Fruit fly (Drosophila melanogaster) whole organism, embryonic: ENCODE results near the gene CG18542.

Source experiments
- Atf-2 ChIP-seq: fragments of 200-800 bp; sonication (Bioruptor generic); optimal IDR thresholded peaks from 2 replicates; lab custom pipeline; 2016; ENCODE audit warnings: missing biosample characterization, missing genetic modification characterization
- Awh ChIP-seq: fragments of 200-800 bp; sonication (Bioruptor generic); IDR thresholded peaks from 2 replicates; pipeline ENCODE4, ENCODE4 v1.3.6; 2022; ENCODE audit warnings: missing biosample characterization, missing genetic modification characterization
- B-H2 ChIP-seq: fragments of 200-800 bp; sonication (Bioruptor generic); optimal IDR thresholded peaks from 2 replicates; lab custom pipeline; 2018; ENCODE audit warnings: missing biosample characterization, mild to moderate bottlenecking, missing genetic modification characterization
- C15 ChIP-seq: fragments of 200-800 bp; sonication (Bioruptor generic); IDR thresholded peaks from 3 replicates; pipeline ENCODE4 v1.3.6; 2022; ENCODE audit warnings: missing biosample characterization, missing genetic modification characterization
- CG13287 ChIP-seq: fragments of 200-800 bp; sonication (Bioruptor generic); IDR thresholded peaks from 2 replicates; pipeline ENCODE4 v1.3.6; 2022; ENCODE audit warnings: missing biosample characterization, missing genetic modification characterization; ENCODE audit not compliant: partially characterized antibody
- CG13424 ChIP-seq: fragments of 200-800 bp; sonication (Bioruptor generic); optimal IDR thresholded peaks from 2 replicates; lab custom pipeline; 2019; ENCODE audit warnings: missing biosample characterization, mild to moderate bottlenecking, missing genetic modification characterization, moderate library complexity
- CG14014 ChIP-seq: fragments of 200-800 bp; sonication (Bioruptor generic); IDR thresholded peaks from 2 replicates; pipeline ENCODE4 v1.3.6; 2022; ENCODE audit warnings: missing biosample characterization, missing genetic modification characterization
- CG14441 ChIP-seq: fragments of 200-800 bp; sonication (Bioruptor generic); IDR thresholded peaks from 2 replicates; pipeline ENCODE4 v1.3.6; 2022; ENCODE audit warnings: missing biosample characterization, missing genetic modification characterization
- CG16779 ChIP-seq: fragments of 200-800 bp; sonication (Bioruptor generic); IDR thresholded peaks from 2 replicates; pipeline ENCODE4 v1.3.6; 2022; ENCODE audit warnings: missing biosample characterization, missing genetic modification characterization
- CG16863 ChIP-seq: fragments of 200-800 bp; sonication (Bioruptor generic); optimal IDR thresholded peaks from 3 replicates; lab custom pipeline; 2016; ENCODE audit warnings: missing biosample characterization, missing genetic modification characterization
- CG1792 ChIP-seq: fragments of 200-800 bp; sonication (Bioruptor generic); optimal IDR thresholded peaks from 2 replicates; lab custom pipeline; 2016; ENCODE audit warnings: missing biosample characterization, missing genetic modification characterization
- CG2202 ChIP-seq: fragments of 200-800 bp; sonication (Bioruptor generic); optimal IDR thresholded peaks from 2 replicates; lab custom pipeline; 2018; ENCODE audit warnings: missing biosample characterization, mild to moderate bottlenecking, missing genetic modification characterization
- CG33213 ChIP-seq: fragments of 200-800 bp; sonication (Bioruptor generic); optimal IDR thresholded peaks from 3 replicates; lab custom pipeline; 2016; ENCODE audit warnings: missing biosample characterization, missing genetic modification characterization
- CG33557 ChIP-seq: fragments of 200-800 bp; sonication (Bioruptor generic); optimal IDR thresholded peaks from 2 replicates; lab custom pipeline; 2019; ENCODE audit warnings: missing biosample characterization, mild to moderate bottlenecking, missing genetic modification characterization, moderate library complexity
- CG4282 ChIP-seq: fragments of 200-800 bp; sonication (Bioruptor generic); optimal IDR thresholded peaks from 2 replicates; lab custom pipeline; 2016; ENCODE audit warnings: missing biosample characterization, missing genetic modification characterization
- CG4730 ChIP-seq: fragments of 200-800 bp; sonication (Bioruptor generic); IDR thresholded peaks from 2 replicates; pipeline ENCODE4 v1.3.6; 2022; ENCODE audit warnings: missing biosample characterization, missing genetic modification characterization
- CG5953 ChIP-seq: fragments of 200-800 bp; sonication (Bioruptor generic); IDR thresholded peaks from 2 replicates; pipeline ENCODE4 v1.3.6; 2022; ENCODE audit warnings: missing biosample characterization, missing genetic modification characterization
- CG6272 ChIP-seq: fragments of 200-800 bp; sonication (Bioruptor generic); IDR thresholded peaks from 2 replicates; pipeline ENCODE4 v1.3.6; 2022; ENCODE audit warnings: missing biosample characterization, missing genetic modification characterization
- CG7745 ChIP-seq: fragments of 200-800 bp; sonication (Bioruptor generic); optimal IDR thresholded peaks from 2 replicates; lab custom pipeline; 2018; ENCODE audit warnings: missing biosample characterization, mild to moderate bottlenecking, missing genetic modification characterization, moderate library complexity
- CG7786 ChIP-seq: fragments of 200-800 bp; sonication (Bioruptor generic); optimal IDR thresholded peaks from 2 replicates; lab custom pipeline; 2016; ENCODE audit warnings: missing biosample characterization, missing genetic modification characterization
- CG7963 ChIP-seq: fragments of 200-800 bp; sonication (Bioruptor generic); IDR thresholded peaks from 3 replicates; pipeline ENCODE4 v1.3.6; 2022; ENCODE audit warnings: missing biosample characterization, missing genetic modification characterization; ENCODE audit not compliant: partially characterized antibody
- CG8290 ChIP-seq, 3 experiments: fragments of 200-800 bp; sonication (Bioruptor generic); optimal IDR thresholded peaks; 2 replicates each; lab custom pipeline; 2016 to 2019; ENCODE audit warnings: missing biosample characterization in 3 of 3, missing genetic modification characterization in 3 of 3, mild to moderate bottlenecking in 2 of 3, moderate library complexity in 1 of 3
- CG9437 ChIP-seq: fragments of 200-800 bp; sonication (Bioruptor generic); optimal IDR thresholded peaks from 2 replicates; lab custom pipeline; 2018; ENCODE audit warnings: missing biosample characterization, mild to moderate bottlenecking, missing genetic modification characterization
- CG9932 ChIP-seq: fragments of 200-800 bp; sonication (Bioruptor generic); IDR thresholded peaks from 2 replicates; pipeline ENCODE4 v1.3.6; 2022; ENCODE audit warnings: missing biosample characterization, missing genetic modification characterization
- Camta ChIP-seq: fragments of 200-800 bp; sonication (Bioruptor generic); optimal IDR thresholded peaks from 2 replicates; lab custom pipeline; 2016; ENCODE audit warnings: missing biosample characterization, missing genetic modification characterization
- ERR ChIP-seq: fragments of 200-800 bp; sonication (Bioruptor generic); optimal IDR thresholded peaks from 2 replicates; lab custom pipeline; 2016; ENCODE audit warnings: missing biosample characterization, missing genetic modification characterization
- Ets97D ChIP-seq: fragments of 200-800 bp; sonication (Bioruptor generic); optimal IDR thresholded peaks from 3 replicates; lab custom pipeline; 2016; ENCODE audit warnings: missing biosample characterization, missing genetic modification characterization
- Fer2 ChIP-seq: fragments of 200-800 bp; sonication (Bioruptor generic); optimal IDR thresholded peaks from 2 replicates; lab custom pipeline; 2018; ENCODE audit warnings: missing biosample characterization, mild to moderate bottlenecking, missing genetic modification characterization, moderate library complexity
- H2.0 ChIP-seq: fragments of 200-800 bp; sonication (Bioruptor generic); IDR thresholded peaks from 2 replicates; pipeline ENCODE4 v1.3.6; 2022; ENCODE audit warnings: missing biosample characterization, missing genetic modification characterization
- HLH3B ChIP-seq: fragments of 200-800 bp; sonication (Bioruptor generic); IDR thresholded peaks from 2 replicates; pipeline ENCODE4 v1.3.6; 2022; ENCODE audit warnings: missing biosample characterization, missing genetic modification characterization
- HLH54F ChIP-seq: fragments of 200-800 bp; sonication (Bioruptor generic); optimal IDR thresholded peaks from 3 replicates; lab custom pipeline; 2016; ENCODE audit warnings: missing biosample characterization, missing genetic modification characterization
- Mad ChIP-seq: fragments of 200-800 bp; sonication (Bioruptor generic); optimal IDR thresholded peaks from 2 replicates; lab custom pipeline; 2016; ENCODE audit warnings: missing biosample characterization, missing genetic modification characterization
- Mes4 ChIP-seq: fragments of 200-800 bp; sonication (Bioruptor generic); optimal IDR thresholded peaks from 2 replicates; lab custom pipeline; 2016; ENCODE audit warnings: missing biosample characterization, missing genetic modification characterization
- NC2α ChIP-seq: fragments of 200-800 bp; sonication (Bioruptor generic); optimal IDR thresholded peaks from 2 replicates; lab custom pipeline; 2016; ENCODE audit warnings: missing biosample characterization, missing genetic modification characterization
- Six4 ChIP-seq: fragments of 200-800 bp; sonication (Bioruptor generic); optimal IDR thresholded peaks from 2 replicates; lab custom pipeline; 2016; ENCODE audit warnings: missing biosample characterization, missing genetic modification characterization
- Sox102F ChIP-seq: fragments of 200-800 bp; sonication (Bioruptor generic); optimal IDR thresholded peaks from 2 replicates; lab custom pipeline; 2018; ENCODE audit warnings: missing biosample characterization, mild to moderate bottlenecking, missing genetic modification characterization, moderate library complexity
- Trl ChIP-seq, 3 experiments: fragments of >200 bp in 2 of 3; fragments of 200-800 bp in 1 of 3; sonication (Bioruptor generic) in 1 of 3; optimal IDR thresholded peaks; 2 replicates in 1 of 3; 3 replicates in 2 of 3; lab custom pipeline; 2016 to 2017; ENCODE audit warnings: missing biosample characterization in 1 of 3, missing genetic modification characterization in 1 of 3
- bowl ChIP-seq: fragments of 200-800 bp; sonication (Bioruptor generic); IDR thresholded peaks from 2 replicates; pipeline ENCODE4 v1.3.6; 2022; ENCODE audit warnings: missing biosample characterization, missing genetic modification characterization
- cwo ChIP-seq: fragments of 200-800 bp; sonication (Bioruptor generic); optimal IDR thresholded peaks from 3 replicates; lab custom pipeline; 2017; ENCODE audit warnings: missing biosample characterization, missing genetic modification characterization, mild to moderate bottlenecking, moderate library complexity, missing genetic modification reagents
- disco-r ChIP-seq: fragments of 200-800 bp; sonication (Bioruptor generic); optimal IDR thresholded peaks from 2 replicates; lab custom pipeline; 2016; ENCODE audit warnings: missing biosample characterization, missing genetic modification characterization
- dysf ChIP-seq: fragments of 200-800 bp; sonication (Bioruptor generic); IDR thresholded peaks from 3 replicates; pipeline ENCODE4 v1.3.6; 2022; ENCODE audit warnings: missing biosample characterization, missing genetic modification characterization
- fd3F ChIP-seq: fragments of 200-800 bp; sonication (Bioruptor generic); optimal IDR thresholded peaks from 2 replicates; lab custom pipeline; 2018; ENCODE audit warnings: missing biosample characterization, mild to moderate bottlenecking, missing genetic modification characterization, moderate library complexity
- fu2 ChIP-seq: fragments of 200-800 bp; sonication (Bioruptor generic); optimal IDR thresholded peaks from 2 replicates; lab custom pipeline; 2016; ENCODE audit warnings: missing biosample characterization, missing genetic modification characterization
- hth ChIP-seq: fragments of >200 bp; optimal IDR thresholded peaks from 2 replicates; lab custom pipeline; 2017; ENCODE audit warnings: inconsistent platforms
- jumu ChIP-seq: fragments of 200-800 bp; sonication (Bioruptor generic); optimal IDR thresholded peaks from 3 replicates; lab custom pipeline; 2016; ENCODE audit warnings: missing biosample characterization, missing genetic modification characterization
- pzg ChIP-seq: fragments of 200-800 bp; sonication (Bioruptor generic); optimal IDR thresholded peaks from 3 replicates; lab custom pipeline; 2018; ENCODE audit warnings: missing biosample characterization, mild to moderate bottlenecking, missing genetic modification characterization, moderate library complexity
- shn ChIP-seq: fragments of 200-800 bp; sonication (Bioruptor generic); optimal IDR thresholded peaks from 3 replicates; lab custom pipeline; 2016; ENCODE audit warnings: missing biosample characterization, missing genetic modification characterization
- slp2 ChIP-seq: fragments of 200-800 bp; sonication (Bioruptor generic); optimal IDR thresholded peaks from 2 replicates; lab custom pipeline; 2016; ENCODE audit warnings: missing biosample characterization, missing genetic modification characterization
- tio ChIP-seq: fragments of 200-800 bp; sonication (Bioruptor generic); optimal IDR thresholded peaks from 2 replicates; lab custom pipeline; 2017; ENCODE audit warnings: missing biosample characterization, missing genetic modification characterization, inconsistent platforms
- toy ChIP-seq: fragments of 200-800 bp; sonication (Bioruptor generic); IDR thresholded peaks from 2 replicates; pipeline ENCODE4 v1.3.6; 2022; ENCODE audit warnings: missing biosample characterization, missing genetic modification characterization
- unpg ChIP-seq: fragments of 200-800 bp; sonication (Bioruptor generic); optimal IDR thresholded peaks from 3 replicates; lab custom pipeline; 2018; ENCODE audit warnings: missing biosample characterization, mild to moderate bottlenecking, missing genetic modification characterization, moderate library complexity
- vvl ChIP-seq: fragments of 200-800 bp; sonication (Bioruptor generic); IDR thresholded peaks from 2 replicates; pipeline ENCODE4 v1.3.6; 2022; ENCODE audit warnings: missing biosample characterization, missing genetic modification characterization

Gene CG18542

DNA sequence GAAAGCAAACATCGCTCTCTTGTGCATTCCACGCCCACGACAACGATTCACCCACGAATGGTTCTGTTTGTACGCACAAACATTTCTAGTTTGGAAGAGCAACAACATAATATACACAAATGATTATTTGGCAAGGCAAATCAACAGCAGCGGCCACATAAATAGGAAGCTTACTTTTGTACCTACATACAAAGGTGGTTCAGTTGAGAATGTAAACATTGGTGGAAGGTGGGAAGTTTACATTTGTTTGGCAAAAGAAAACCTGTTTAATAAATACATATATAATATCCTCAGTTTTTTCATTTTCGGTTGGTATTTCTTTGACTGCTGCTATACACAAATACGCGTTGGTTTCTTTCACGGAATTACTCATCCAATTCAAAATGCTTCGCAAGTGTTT, 17.0 kb downstream of the CG18542 start (continued):
- TF ChIP-seq HLH54F (peak; percentile 84), B-H2 (peak; percentile 60), ERR (GFP tag; lab: Kevin White, UChicago) (peak; percentile 73), vvl (GFP tag; lab: Robert Waterston, UW) (no peak), CG9437 (GFP tag; lab: Kevin White, UChicago) (peak; percentile 78), C15 (no peak), jumu (GFP tag; lab: Kevin White, UChicago) (peak; percentile 76), tio (no peak), CG7963 (no peak), CG33557 (GFP tag; lab: Kevin White, UChicago) (peak; percentile 42), CG7786 (GFP tag; lab: Kevin White, UChicago) (peak; percentile 61), Mes4 (GFP tag; lab: Kevin White, UChicago) (peak; percentile 72), CG13424 (peak; percentile 87), H2.0 (GFP tag; lab: Robert Waterston, UW) (no peak), CG13287 (GFP tag; lab: Robert Waterston, UW) (no peak), shn (GFP tag; lab: Kevin White, UChicago) (peak; percentile 82), pzg (GFP tag; lab: Kevin White, UChicago) (peak; percentile 6), CG4282 (GFP tag; lab: Kevin White, UChicago) (peak; percentile 49), CG14014 (GFP tag; lab: Robert Waterston, UW) (no peak), cwo (GFP tag; lab: Kevin White, UChicago) (peak; percentile 81), Ets97D (peak; percentile 69), CG8290 (GFP tag; optimal IDR thresholded peaks at IDR 0.05; lab: Kevin White, UChicago) (peak; percentile 76), CG8290 (tag; optimal IDR thresholded peaks at IDR 0.05; lab: Kevin White, UChicago) (peak in 1 of 2 experiments; percentile 92), HLH3B (no peak), Mad (GFP tag; lab: Kevin White, UChicago) (peak; percentile 85), CG33213 (peak; percentile 82), CG2202 (peak; percentile 81), fu2 (GFP tag; lab: Kevin White, UChicago) (peak; percentile 69), CG5953 (GFP tag; lab: Robert Waterston, UW) (no peak), NC2α (GFP tag; lab: Kevin White, UChicago) (peak; percentile 72), CG7745 (tag; lab: Kevin White, UChicago) (no peak), Camta (peak; percentile 82), CG9932 (GFP tag; lab: Robert Waterston, UW) (no peak), CG6272 (peak; percentile 82), CG4730 (no peak), Trl (optimal IDR thresholded peaks at IDR 0.05; lab: Kevin White, UChicago) (no peak), Trl (GFP tag; optimal IDR thresholded peaks at IDR 0.05; lab: Kevin White, UChicago) (peak; percentile 81), CG16779 (no peak), Awh (GFP tag; lab: Robert Waterston, UW) (no peak), hth (no peak), Atf-2 (GFP tag; lab: Kevin White, UChicago) (peak; percentile 84), bowl (no peak), Fer2 (tag; lab: Kevin White, UChicago) (peak; percentile 51), Sox102F (GFP tag; lab: Kevin White, UChicago) (peak; percentile 90), Six4 (GFP tag; lab: Kevin White, UChicago) (peak; percentile 87), CG16863 (GFP tag; lab: Kevin White, UChicago) (peak; percentile 86), dysf (no peak), disco-r (GFP tag; lab: Kevin White, UChicago) (peak; percentile 65), toy (GFP tag; lab: Robert Waterston, UW) (no peak), fd3F (GFP tag; lab: Kevin White, UChicago) (peak; percentile 88), unpg (GFP tag; lab: Kevin White, UChicago) (peak; percentile 95), slp2 (peak; percentile 69), CG1792 (GFP tag; lab: Kevin White, UChicago) (peak; percentile 71), CG14441 (GFP tag; lab: Robert Waterston, UW) (no peak)
